Worm (Caenorhabditis elegans): ENCODE results near the gene cubn-1.

Gene cubn-1

ce11 chrV:12599110-12599509 is 12.0 kb upstream of the cubn-1 start, which contains the start of the genes C14C10.10 and ril-2:
Gene C14C10.10, minus strand, starts transcription at chrV:12599128.
Gene ril-2, minus strand, starts transcription at chrV:12599157.
- no peak for TF ChIP-seq eyg-1 (tag; optimal IDR thresholded peaks at IDR 0.05)
- no peak for TF ChIP-seq tbx-2 (tag; optimal IDR thresholded peaks at IDR 0.05)
- no peak for TF ChIP-seq C08G9.2 (tag; optimal IDR thresholded peaks at IDR 0.05)
- no peak for TF ChIP-seq ets-4 (tag; optimal IDR thresholded peaks at IDR 0.05)
- TF ChIP-seq ref-2 (tag; optimal IDR thresholded peaks at IDR 0.05): no peak
- TF ChIP-seq odd-2 (tag; optimal IDR thresholded peaks at IDR 0.05): no peak
- TF ChIP-seq C38D4.7 (GFP tag; optimal IDR thresholded peaks at IDR 0.05): no peak
- no peak for TF ChIP-seq ceh-24 (tag; optimal IDR thresholded peaks at IDR 0.05)
- TF ChIP-seq ahr-1 (tag; optimal IDR thresholded peaks at IDR 0.05): no peak
- no peak for TF ChIP-seq pha-4 (tag; optimal IDR thresholded peaks at IDR 0.05)
- no peak for TF ChIP-seq unc-3 (GFP tag; conservative IDR thresholded peaks at IDR 0.05)
- no peak for TF ChIP-seq unc-3 (tag; optimal IDR thresholded peaks at IDR 0.05)
- no peak for TF ChIP-seq hlh-30 (tag; optimal IDR thresholded peaks at IDR 0.05; ENCODE audit: insufficient read depth)

- TF ChIP-seq ceh-30 (tag; optimal IDR thresholded peaks at IDR 0.05) (no peak), zip-5 (tag; optimal IDR thresholded peaks at IDR 0.05) (no peak), mec-3 (tag; optimal IDR thresholded peaks at IDR 0.05; ENCODE audit: borderline replicate concordance) (no peak), che-1 (tag; optimal IDR thresholded peaks at IDR 0.05) (no peak), ahr-1 (tag; optimal IDR thresholded peaks at IDR 0.05) (no peak), pros-1 (tag; optimal IDR thresholded peaks at IDR 0.05) (no peak), elt-2 (tag; optimal IDR thresholded peaks at IDR 0.05) (no peak), madf-2 (tag; optimal IDR thresholded peaks at IDR 0.05) (no peak), ceh-14 (tag; optimal IDR thresholded peaks at IDR 0.05) (no peak), fkh-10 (GFP tag; optimal IDR thresholded peaks at IDR 0.05) (no peak), sdc-2 (tag; optimal IDR thresholded peaks at IDR 0.05) (no peak), ceh-34 (tag; optimal IDR thresholded peaks at IDR 0.05) (no peak), odd-2 (tag; optimal IDR thresholded peaks at IDR 0.05) (no peak), T23F11.4 (GFP tag; optimal IDR thresholded peaks at IDR 0.05) (no peak)
These were observed 11.5 kb upstream of the cubn-1 start, which contains the start of gene C14C10.5 for ce11 chrV:12599510-12600242. Gene C14C10.5, plus strand, starts transcription at chrV:12600192.

ce11 chrV:12601835-12602234 is 9.3 kb upstream of the cubn-1 start:
- TF ChIP-seq hlh-6 (tag; optimal IDR thresholded peaks at IDR 0.05) (no peak), ets-4 (tag; optimal IDR thresholded peaks at IDR 0.05) (no peak)

ce11 chrV:12607113-12607512 is 4.0 kb upstream of the cubn-1 start, which contains the start of gene erg-28:
Gene erg-28, plus strand, starts transcription at chrV:12607413.
- no peak for TF ChIP-seq lin-11 (tag; optimal IDR thresholded peaks at IDR 0.05)
- no peak for TF ChIP-seq C08G9.2 (tag; optimal IDR thresholded peaks at IDR 0.05)
- no peak for TF ChIP-seq nhr-232 (tag; optimal IDR thresholded peaks at IDR 0.05)
- TF ChIP-seq pros-1 (tag; optimal IDR thresholded peaks at IDR 0.05): no peak
- no peak for TF ChIP-seq K09A11.1 (tag; optimal IDR thresholded peaks at IDR 0.05; ENCODE audit: insufficient read depth)
- TF ChIP-seq ets-4 (tag; optimal IDR thresholded peaks at IDR 0.05): no peak
- TF ChIP-seq dve-1 (tag; optimal IDR thresholded peaks at IDR 0.05): no peak
- TF ChIP-seq pag-3 (tag; optimal IDR thresholded peaks at IDR 0.05; ENCODE audit: borderline replicate concordance): no peak
- TF ChIP-seq pha-4 (tag; optimal IDR thresholded peaks at IDR 0.05): no peak

- TF ChIP-seq tbx-7 (tag; optimal IDR thresholded peaks at IDR 0.05) (no peak), hlh-8 (tag; optimal IDR thresholded peaks at IDR 0.05) (no peak), ahr-1 (tag; optimal IDR thresholded peaks at IDR 0.05) (no peak), dve-1 (tag; optimal IDR thresholded peaks at IDR 0.05) (no peak), ceh-2 (tag; optimal IDR thresholded peaks at IDR 0.05) (no peak), dmd-4 (tag; optimal IDR thresholded peaks at IDR 0.05; ENCODE audit: borderline replicate concordance) (no peak), ceh-6 (GFP tag; optimal IDR thresholded peaks at IDR 0.05) (no peak), zip-5 (tag; optimal IDR thresholded peaks at IDR 0.05) (no peak)
These were observed 2.3 kb upstream of the cubn-1 start, which contains the start of gene ZC116.5 for ce11 chrV:12608857-12609256. Gene ZC116.5, minus strand, starts transcription at chrV:12608957.

Measured in whole organism, late embryonic.